Fruit fly (Drosophila melanogaster) whole organism, pupa: ENCODE data around the gene sinah.
A peak's percentile ranks its signal among the peaks of the same experiment; 100 is the strongest.

ENCODE experiments used
- CG10348 ChIP-seq: fragments of 200-800 bp; sonication (Bioruptor generic); IDR thresholded peaks from 2 replicates; pipeline ENCODE4 v1.3.6; 2022; ENCODE audit warnings: missing biosample characterization, missing genetic modification characterization
- CG12605 ChIP-seq: fragments of 200-800 bp; sonication (Bioruptor generic); IDR thresholded peaks from 2 replicates; pipeline ENCODE4 v1.3.6; 2022; ENCODE audit warnings: missing biosample characterization, missing genetic modification characterization
- CG13204 ChIP-seq: fragments of 200-800 bp; sonication (Bioruptor generic); optimal IDR thresholded peaks from 2 replicates; lab custom pipeline; 2018; ENCODE audit warnings: missing biosample characterization, mild to moderate bottlenecking, missing genetic modification characterization, moderate library complexity
- CG14655 ChIP-seq: fragments of 200-800 bp; sonication (Bioruptor generic); optimal IDR thresholded peaks from 3 replicates; lab custom pipeline; 2017; ENCODE audit warnings: mild to moderate bottlenecking, missing biosample characterization, missing genetic modification reagents, missing genetic modification characterization
- CG15710 ChIP-seq: fragments of 200-800 bp; sonication (Bioruptor generic); optimal IDR thresholded peaks from 2 replicates; lab custom pipeline; 2018; ENCODE audit warnings: missing biosample characterization, mild to moderate bottlenecking, missing genetic modification characterization, moderate library complexity
- CG17806 ChIP-seq: fragments of 200-800 bp; sonication (Bioruptor generic); optimal IDR thresholded peaks from 2 replicates; lab custom pipeline; 2018; ENCODE audit warnings: missing biosample characterization, mild to moderate bottlenecking, missing genetic modification characterization, moderate library complexity
- CG32121 ChIP-seq: fragments of 200-800 bp; sonication (Bioruptor generic); IDR thresholded peaks from 2 replicates; pipeline ENCODE4 v1.3.6; 2022; ENCODE audit warnings: missing biosample characterization, missing genetic modification characterization
- CG34367 ChIP-seq: fragments of 200-800 bp; sonication (Bioruptor generic); optimal IDR thresholded peaks from 2 replicates; lab custom pipeline; 2018; ENCODE audit warnings: missing biosample characterization, mild to moderate bottlenecking, missing genetic modification characterization
- CG4496 ChIP-seq: fragments of 200-800 bp; sonication (Bioruptor generic); IDR thresholded peaks from 3 replicates; pipeline ENCODE4 v1.3.6; 2022; ENCODE audit warnings: missing biosample characterization, missing genetic modification characterization
- CG8159 ChIP-seq: fragments of 200-800 bp; sonication (Bioruptor generic); optimal IDR thresholded peaks from 3 replicates; lab custom pipeline; 2018; ENCODE audit warnings: missing biosample characterization, mild to moderate bottlenecking, missing genetic modification characterization, moderate library complexity
- CG8301 ChIP-seq: fragments of 200-800 bp; sonication (Bioruptor generic); optimal IDR thresholded peaks from 2 replicates; lab custom pipeline; 2018; ENCODE audit warnings: missing biosample characterization, mild to moderate bottlenecking, missing genetic modification characterization
- CG9948 ChIP-seq: fragments of 200-800 bp; sonication (Bioruptor generic); optimal IDR thresholded peaks from 2 replicates; lab custom pipeline; 2018; ENCODE audit warnings: missing biosample characterization, mild to moderate bottlenecking, missing genetic modification characterization, moderate library complexity
- D1 ChIP-seq: fragments of 200-800 bp; sonication (Bioruptor generic); optimal IDR thresholded peaks from 2 replicates; lab custom pipeline; 2018; ENCODE audit warnings: missing biosample characterization, mild to moderate bottlenecking, missing genetic modification characterization, moderate library complexity
- EcR ChIP-seq: fragments of 200-800 bp; sonication (Bioruptor generic); optimal IDR thresholded peaks from 3 replicates; lab custom pipeline; 2019; ENCODE audit warnings: missing biosample characterization, missing genetic modification characterization, mild to moderate bottlenecking, moderate library complexity, missing genetic modification reagents
- Ets98B ChIP-seq: fragments of 200-800 bp; sonication (Bioruptor generic); IDR thresholded peaks from 2 replicates; pipeline ENCODE4 v1.3.6; 2022; ENCODE audit warnings: missing biosample characterization, missing genetic modification characterization
- Pif1A ChIP-seq: fragments of 200-800 bp; sonication (Bioruptor generic); optimal IDR thresholded peaks from 3 replicates; lab custom pipeline; 2016; ENCODE audit warnings: missing biosample characterization, missing genetic modification characterization
- Pif1B ChIP-seq: fragments of 200-800 bp; sonication (Bioruptor generic); optimal IDR thresholded peaks from 3 replicates; lab custom pipeline; 2016; ENCODE audit warnings: missing biosample characterization, missing genetic modification characterization
- Snoo ChIP-seq: fragments of 200-800 bp; sonication (Bioruptor generic); optimal IDR thresholded peaks from 3 replicates; lab custom pipeline; 2017; ENCODE audit warnings: missing biosample characterization, mild to moderate bottlenecking, missing genetic modification characterization, inconsistent platforms
- fd96Ca ChIP-seq: fragments of 200-800 bp; sonication (Bioruptor generic); IDR thresholded peaks from 3 replicates; pipeline ENCODE4 v1.3.6; 2022; ENCODE audit warnings: missing biosample characterization, missing genetic modification characterization
- gl ChIP-seq: fragments of 200-800 bp; sonication (Bioruptor generic); optimal IDR thresholded peaks from 2 replicates; lab custom pipeline; 2018; ENCODE audit warnings: missing biosample characterization, mild to moderate bottlenecking, missing genetic modification characterization
- rn ChIP-seq: fragments of 200-800 bp; sonication (Bioruptor generic); IDR thresholded peaks from 2 replicates; pipeline ENCODE4 v1.3.6; 2022; ENCODE audit warnings: missing biosample characterization, missing genetic modification characterization

Gene sinah

DNA sequence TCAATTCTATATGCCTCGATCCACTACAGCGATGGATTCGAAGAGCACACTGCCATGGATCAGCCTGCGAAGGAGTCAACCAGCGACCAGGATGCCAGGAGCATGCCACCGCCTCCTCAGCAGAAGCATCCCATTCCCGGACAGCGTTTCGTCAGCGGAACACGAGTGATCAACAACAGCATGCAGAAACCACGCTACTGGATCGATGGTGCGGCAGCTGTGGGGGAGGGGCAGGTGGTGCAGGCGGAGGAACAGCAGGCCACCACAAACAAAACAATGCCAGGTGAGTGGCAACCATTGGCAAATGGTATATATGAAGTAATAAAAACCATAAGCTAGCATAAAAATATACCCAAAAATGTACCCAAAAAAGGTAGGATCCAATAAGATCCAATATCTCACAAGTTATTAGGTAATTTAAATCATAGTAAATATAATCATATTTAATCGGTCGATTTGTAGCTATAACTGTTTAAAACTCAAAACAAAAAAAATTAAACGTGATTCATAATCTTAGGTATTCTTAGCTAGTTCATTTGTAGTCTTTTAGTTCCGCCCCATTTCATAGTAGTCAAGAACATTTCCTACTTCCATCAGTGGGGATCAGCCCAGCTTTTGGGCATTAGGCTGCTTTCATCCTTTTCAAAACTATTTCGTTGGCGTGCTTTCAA is 13.1 kb upstream of the sinah start, which contains the start of gene CG32161:
CG32161 (plus strand) TSS at position 621 of the 671 bp plus-strand sequence.
- no peak for TF ChIP-seq CG32121 (GFP tag; lab: Robert Waterston, UW)
- TF ChIP-seq CG12605, result no peak
- no peak for TF ChIP-seq EcR (GFP tag; lab: Kevin White, UChicago)
- no peak for TF ChIP-seq CG4496
- TF ChIP-seq Ets98B (GFP tag; lab: Robert Waterston, UW), result no peak
- no peak for TF ChIP-seq CG8301
- no peak for TF ChIP-seq Pif1B
- no peak for TF ChIP-seq fd96Ca (GFP tag; lab: Robert Waterston, UW)
- TF ChIP-seq CG9948 (tag; lab: Kevin White, UChicago), result no peak

- no peak for TF ChIP-seq CG32121 (GFP tag; lab: Robert Waterston, UW)
- no peak for TF ChIP-seq CG4496
- no peak for TF ChIP-seq Pif1B
- no peak for TF ChIP-seq fd96Ca (GFP tag; lab: Robert Waterston, UW)
- TF ChIP-seq Ets98B (GFP tag; lab: Robert Waterston, UW), result no peak
- TF ChIP-seq CG8159 (tag; lab: Kevin White, UChicago), result no peak
- TF ChIP-seq D1 (tag; lab: Kevin White, UChicago), result no peak
- no peak for TF ChIP-seq CG8301
- no peak for TF ChIP-seq CG10348 (GFP tag; lab: Robert Waterston, UW)
Measured at dm6 chr3L:16851566-16851965, 7.3 kb upstream of the sinah start.

- 0 out of 2 replicates have a peak, but pooled peaks have one; percentile 8 for TF ChIP-seq CG32121 (GFP tag; lab: Robert Waterston, UW)
- no peak for TF ChIP-seq CG12605
- TF ChIP-seq CG15710, result no peak
- TF ChIP-seq CG4496, result peak; percentile 28; the same call in 1 of the 3 replicates
- TF ChIP-seq fd96Ca (GFP tag; lab: Robert Waterston, UW), result peak; percentile 31; the same call in 1 of the 3 replicates
Measured at dm6 chr3L:16853533-16854386, 5.1 kb upstream of the sinah start, which contains the start of gene sina. sina (plus strand) TSS chr3L:16853751.

DNA sequence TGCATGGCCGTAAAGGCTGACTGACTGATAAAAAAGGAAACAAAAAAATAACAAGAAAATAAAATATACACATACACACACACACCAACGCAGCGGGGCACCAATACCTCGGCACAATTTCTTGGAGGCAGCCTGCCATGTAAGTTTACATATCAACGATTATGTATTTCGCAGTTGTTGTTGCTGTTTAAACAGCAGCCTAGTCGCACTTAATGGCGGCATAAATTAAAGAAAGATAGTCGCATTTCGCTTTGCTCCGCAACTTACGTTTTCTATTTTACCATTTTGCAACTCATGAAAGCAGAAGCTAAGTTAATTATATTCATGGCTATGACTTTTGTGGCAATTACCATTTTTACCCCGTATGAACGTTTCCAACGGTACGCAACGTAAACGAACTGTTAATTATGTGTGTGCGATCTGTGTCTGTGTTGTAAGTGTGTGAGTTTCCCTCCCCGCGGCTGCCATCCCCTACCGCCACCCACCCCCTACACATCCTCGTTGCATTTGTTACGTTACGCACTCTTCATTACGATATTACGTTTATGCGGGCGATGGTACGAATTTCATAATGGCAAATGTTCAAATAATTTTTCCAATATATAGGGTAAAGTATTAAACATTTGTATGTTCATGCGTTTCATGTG is 4.4 kb upstream of the sinah start:
- peak; percentile 65 for TF ChIP-seq gl (tag; lab: Kevin White, UChicago)
- TF ChIP-seq CG17806 (tag; lab: Kevin White, UChicago), result peak; percentile 14
- TF ChIP-seq CG12605, result no peak
- TF ChIP-seq Pif1A, result no peak
- peak; percentile 22 for TF ChIP-seq CG8159 (tag; lab: Kevin White, UChicago)
- 0 out of 3 replicates have a peak, but pooled peaks have one; percentile 24 for TF ChIP-seq CG4496
- TF ChIP-seq Pif1B, result no peak
- TF ChIP-seq EcR (GFP tag; lab: Kevin White, UChicago), result peak; percentile 39
- TF ChIP-seq CG32121 (GFP tag; lab: Robert Waterston, UW), result 0 out of 2 replicates have a peak, but pooled peaks have one; percentile 6
- no peak for TF ChIP-seq Snoo
- peak; percentile 47 for TF ChIP-seq CG15710
- TF ChIP-seq CG34367, result peak; percentile 42
- no peak for TF ChIP-seq CG9948 (tag; lab: Kevin White, UChicago)
- no peak for TF ChIP-seq CG14655 (GFP tag; lab: Kevin White, UChicago)

dm6 chr3L:16855287-16855686 is 3.6 kb upstream of the sinah start:
- TF ChIP-seq CG4496 (no peak), CG17806 (tag; lab: Kevin White, UChicago) (no peak), Pif1B (no peak), Snoo (no peak), CG12605 (no peak), CG34367 (no peak)

- TF ChIP-seq Snoo (no peak), CG32121 (GFP tag; lab: Robert Waterston, UW) (no peak), Pif1B (no peak), CG13204 (GFP tag; lab: Kevin White, UChicago) (no peak), rn (no peak), D1 (tag; lab: Kevin White, UChicago) (no peak)
Measured at dm6 chr3L:16860322-16860721, 1.4 kb downstream of the sinah start, which contains the start of gene CG13029. CG13029 (plus strand) TSS chr3L:16860622.

dm6 chr3L:16860879-16861278 is 2.0 kb downstream of the sinah start:
- TF ChIP-seq D1 (tag; lab: Kevin White, UChicago), result no peak
- TF ChIP-seq CG32121 (GFP tag; lab: Robert Waterston, UW), result no peak
- no peak for TF ChIP-seq CG4496
- no peak for TF ChIP-seq Snoo
- TF ChIP-seq Pif1A, result no peak
